Fruit fly (Drosophila melanogaster) Kc167 (cell line): ENCODE results near the gene thw.

Experiments
- Sin3A ChIP-seq: fragments of >200 bp; optimal IDR thresholded peaks from 2 replicates; lab custom pipeline; 2018; ENCODE audit warnings: missing external identifiers
- insv ChIP-seq: fragments of >200 bp; optimal IDR thresholded peaks from 3 replicates; lab custom pipeline; 2018; ENCODE audit warnings: missing external identifiers
- ttk ChIP-seq: sonication (Bioruptor generic); optimal IDR thresholded peaks from 2 replicates; lab custom pipeline; 2017; ENCODE audit warnings: missing external identifiers

- TF ChIP-seq insv (lab: Kevin White, UChicago) (no peak), Sin3A (lab: Kevin White, UChicago) (no peak), ttk (lab: Kevin White, UChicago) (no peak)
These were observed 58.2 kb downstream of the thw start for dm6 chr3R:7282244-7282890.
